Fruit fly (Drosophila melanogaster): ENCODE data around the gene Prm.

dm6 chr3L:8774974-8775731 is 30.0 kb upstream of the Prm start:
- no peak for TF ChIP-seq CG8478 (optimal IDR thresholded peaks at IDR 0.05)
- no peak for TF ChIP-seq psq (optimal IDR thresholded peaks at IDR 0.05)
- no peak for TF ChIP-seq Dll (optimal IDR thresholded peaks at IDR 0.05)
- no peak for TF ChIP-seq pan (optimal IDR thresholded peaks at IDR 0.05)

Measured in whole organism.